Fruit fly (Drosophila melanogaster): Measurements from ENCODE around the gene CarT.

Gene CarT

dm6 chr2L:20716077-20716476 lies 14.0 kb downstream of the CarT start (continued):
- no peak for TF ChIP-seq emc (GFP tag; optimal IDR thresholded peaks at IDR 0.05)
- peak; percentile 64 for TF ChIP-seq dm (GFP tag; optimal IDR thresholded peaks at IDR 0.05)
- TF ChIP-seq CG11723 (GFP tag; optimal IDR thresholded peaks at IDR 0.05) = peak; percentile 4
- TF ChIP-seq pnt (GFP tag; optimal IDR thresholded peaks at IDR 0.05) = no peak
- TF ChIP-seq chn (GFP tag; optimal IDR thresholded peaks at IDR 0.05) = no peak
- TF ChIP-seq mld (GFP tag; IDR thresholded peaks at IDR 0.05; ENCODE audit: partially characterized antibody) = no peak
- no peak for TF ChIP-seq CG4282 (GFP tag; optimal IDR thresholded peaks at IDR 0.05)
- TF ChIP-seq CG10654 (GFP tag; optimal IDR thresholded peaks at IDR 0.05) = no peak
- no peak for TF ChIP-seq CG14050 (GFP tag; IDR thresholded peaks at IDR 0.05)
- peak; percentile 4 for TF ChIP-seq grau (tag; optimal IDR thresholded peaks at IDR 0.05)
- no peak for TF ChIP-seq YL-1 (GFP tag; optimal IDR thresholded peaks at IDR 0.05)
- TF ChIP-seq CG31441 (GFP tag; IDR thresholded peaks at IDR 0.05) = peak; percentile 34; the same call in 1 of the 2 replicates
- peak; percentile 38 for TF ChIP-seq cwo (GFP tag; optimal IDR thresholded peaks at IDR 0.05)
- TF ChIP-seq E2f2 (GFP tag; IDR thresholded peaks at IDR 0.05) = peak; percentile 20; the same call in 1 of the 2 replicates

- TF ChIP-seq CG15514 (GFP tag; optimal IDR thresholded peaks at IDR 0.05) (peak; percentile 41), NfI (GFP tag; optimal IDR thresholded peaks at IDR 0.05) (peak; percentile 41), mirr (GFP tag; optimal IDR thresholded peaks at IDR 0.05) (peak; percentile 30), CG11093 (GFP tag; IDR thresholded peaks at IDR 0.05) (no peak), CG31365 (tag; optimal IDR thresholded peaks at IDR 0.05) (no peak), eyg (GFP tag; optimal IDR thresholded peaks at IDR 0.05) (peak; percentile 15), CG2129 (GFP tag; IDR thresholded peaks at IDR 0.05; ENCODE audit: partially characterized antibody) (no peak), CrebB (tag; optimal IDR thresholded peaks at IDR 0.05) (peak; percentile 12), tgo (GFP tag; IDR thresholded peaks at IDR 0.05) (0 out of 3 replicates have a peak, but pooled peaks have one; percentile 15), CG6654 (GFP tag; optimal IDR thresholded peaks at IDR 0.05) (no peak), HmgZ (tag; optimal IDR thresholded peaks at IDR 0.05) (no peak), CG7987 (GFP tag; optimal IDR thresholded peaks at IDR 0.05) (no peak), Atf3 (GFP tag; optimal IDR thresholded peaks at IDR 0.05) (peak; percentile 32), CG10431 (GFP tag; optimal IDR thresholded peaks at IDR 0.05) (peak; percentile 41), CG12769 (tag; optimal IDR thresholded peaks at IDR 0.05) (peak; percentile 73), Atf6 (GFP tag; IDR thresholded peaks at IDR 0.05) (peak; percentile 59), D19A (tag; optimal IDR thresholded peaks at IDR 0.05) (peak; percentile 13), caup (GFP tag; optimal IDR thresholded peaks at IDR 0.05; ENCODE audit: severe bottlenecking) (peak; percentile 39), usp (GFP tag; optimal IDR thresholded peaks at IDR 0.05) (no peak), ERR (GFP tag; optimal IDR thresholded peaks at IDR 0.05) (peak; percentile 9), CG6683 (GFP tag; optimal IDR thresholded peaks at IDR 0.05) (peak; percentile 50), Adf1 (GFP tag; IDR thresholded peaks at IDR 0.05) (peak; percentile 99), CG30403 (GFP tag; optimal IDR thresholded peaks at IDR 0.05) (peak; percentile 51), sisA (GFP tag; IDR thresholded peaks at IDR 0.05) (peak; percentile 49), Sox102F (GFP tag; optimal IDR thresholded peaks at IDR 0.05) (peak; percentile 65), ab (GFP tag; optimal IDR thresholded peaks at IDR 0.05) (no peak), nau (GFP tag; optimal IDR thresholded peaks at IDR 0.05) (peak; percentile 26), Fer1 (GFP tag; optimal IDR thresholded peaks at IDR 0.05) (peak; percentile 84), hkb (optimal IDR thresholded peaks at IDR 0.05) (no peak), hkb (GFP tag; IDR thresholded peaks at IDR 0.05) (peak; percentile 51; the same call in 1 of the 2 replicates), stwl (tag; optimal IDR thresholded peaks at IDR 0.05) (no peak), lilli (GFP tag; optimal IDR thresholded peaks at IDR 0.05) (peak; percentile 49), CG6854 (GFP tag; optimal IDR thresholded peaks at IDR 0.05) (peak; percentile 31), ci (GFP tag; IDR thresholded peaks at IDR 0.05) (peak; percentile 65; the same call in 2 of the 3 replicates)
Measured at dm6 chr2L:20714468-20715404, 15.3 kb downstream of the CarT start, which contains the start of gene Hr38. Hr38 (minus strand) TSS chr2L:20714588.
